Worm (Caenorhabditis elegans): ENCODE data around the gene nspb-3.

The nspb-3 gene

DNA sequence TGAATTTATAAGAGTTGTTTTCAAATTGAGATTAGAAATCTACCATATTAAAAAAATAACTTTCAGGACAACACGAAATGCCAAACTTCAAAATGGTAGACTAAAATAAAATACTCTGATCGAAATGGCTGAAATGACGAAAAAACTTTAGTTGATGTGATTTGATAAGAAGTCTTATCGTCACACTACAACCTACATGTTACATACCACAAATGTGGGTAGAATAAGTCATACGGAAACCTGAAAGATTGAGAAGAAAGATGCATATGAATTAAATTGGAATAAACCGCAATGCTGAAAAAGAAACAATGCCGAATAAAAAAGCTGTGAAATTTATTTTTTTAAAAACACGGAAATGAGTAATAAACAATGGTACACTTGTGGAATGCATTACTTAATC is 12.3 kb upstream of the nspb-3 start (continued):
- TF ChIP-seq zfp-3 (GFP tag; conservative IDR thresholded peaks at IDR 0.05) (no peak), ama-1 (optimal IDR thresholded peaks at IDR 0.05) (no peak), nhr-42 (GFP tag; IDR thresholded peaks at IDR 0.05) (no peak), hmg-1.1 (GFP tag; IDR thresholded peaks at IDR 0.05) (no peak), mxl-3 (GFP tag; optimal IDR thresholded peaks at IDR 0.05) (no peak), ceh-44 (GFP tag; IDR thresholded peaks at IDR 0.05) (no peak), nhr-10 (tag; optimal IDR thresholded peaks at IDR 0.05) (no peak), daf-16 (GFP tag; optimal IDR thresholded peaks at IDR 0.05) (no peak), daf-16 (tag; optimal IDR thresholded peaks at IDR 0.05) (peak; percentile 3), lir-3 (tag; optimal IDR thresholded peaks at IDR 0.05) (no peak), lsy-2 (tag; optimal IDR thresholded peaks at IDR 0.05) (no peak), aha-1 (tag) (peak; percentile 77), mep-1 (tag; optimal IDR thresholded peaks at IDR 0.05) (no peak), unc-130 (GFP tag; optimal IDR thresholded peaks at IDR 0.05) (no peak), attf-4 (tag; optimal IDR thresholded peaks at IDR 0.05) (no peak), madf-5 (GFP tag; IDR thresholded peaks at IDR 0.05) (no peak), F10B5.3 (tag; optimal IDR thresholded peaks at IDR 0.05) (no peak), unc-39 (tag; optimal IDR thresholded peaks at IDR 0.05) (no peak), daf-19 (GFP tag; conservative IDR thresholded peaks at IDR 0.05) (no peak), ztf-11 (tag; optimal IDR thresholded peaks at IDR 0.05) (no peak), lin-29 (GFP tag; IDR thresholded peaks at IDR 0.05) (no peak), lin-39 (tag; optimal IDR thresholded peaks at IDR 0.05) (no peak), F44E2.7 (GFP tag; IDR thresholded peaks at IDR 0.05) (no peak), hlh-11 (tag; optimal IDR thresholded peaks at IDR 0.05) (no peak), hif-1 (tag; optimal IDR thresholded peaks at IDR 0.05) (no peak), F37D6.2 (tag; optimal IDR thresholded peaks at IDR 0.05) (no peak)

DNA sequence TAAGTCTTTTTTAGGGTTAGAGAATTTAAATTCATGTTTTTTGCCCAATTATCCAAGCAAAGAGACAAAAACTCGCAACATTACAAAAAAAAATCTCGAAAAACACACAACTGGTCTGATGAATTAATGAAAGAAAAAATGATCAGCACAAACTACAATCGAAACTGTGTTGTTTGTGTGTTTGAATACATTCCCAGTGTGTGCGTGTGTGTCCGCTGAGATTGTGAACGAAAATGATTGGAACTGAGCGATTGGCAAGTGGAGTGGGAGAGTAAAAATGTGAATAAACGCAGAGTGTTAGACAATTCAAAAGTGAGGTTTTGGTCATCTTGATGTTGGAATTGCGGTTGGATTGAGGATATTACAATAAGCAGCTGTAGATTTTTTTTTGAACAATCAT is 11.8 kb upstream of the nspb-3 start:
- no peak for TF ChIP-seq dmd-9 (GFP tag; IDR thresholded peaks at IDR 0.05)
- TF ChIP-seq saeg-2 (GFP tag; IDR thresholded peaks at IDR 0.05), result no peak
- peak; percentile 99 for TF ChIP-seq nhr-28 (tag; optimal IDR thresholded peaks at IDR 0.05)
- no peak for TF ChIP-seq daf-16 (GFP tag; optimal IDR thresholded peaks at IDR 0.05)
- TF ChIP-seq daf-16 (tag; optimal IDR thresholded peaks at IDR 0.05), result peak; percentile 39
- no peak for TF ChIP-seq zip-11 (GFP tag; IDR thresholded peaks at IDR 0.05)
- no peak for TF ChIP-seq nhr-6 (tag; optimal IDR thresholded peaks at IDR 0.05)
- no peak for TF ChIP-seq mdt-29 (GFP tag; IDR thresholded peaks at IDR 0.05)
- TF ChIP-seq cey-2 (tag; optimal IDR thresholded peaks at IDR 0.05; ENCODE audit: borderline replicate concordance, insufficient read depth), result no peak
- no peak for TF ChIP-seq zfp-3 (GFP tag; conservative IDR thresholded peaks at IDR 0.05)
- TF ChIP-seq unc-39 (tag; optimal IDR thresholded peaks at IDR 0.05), result no peak
- TF ChIP-seq attf-4 (tag; optimal IDR thresholded peaks at IDR 0.05), result no peak
- TF ChIP-seq mes-2 (tag; optimal IDR thresholded peaks at IDR 0.05; ENCODE audit: poor library complexity, severe bottlenecking), result peak; percentile 60
- TF ChIP-seq arid-1 (GFP tag; conservative IDR thresholded peaks at IDR 0.05), result no peak
- TF ChIP-seq spr-3 (GFP tag; optimal IDR thresholded peaks at IDR 0.05), result no peak
- TF ChIP-seq mxl-3 (GFP tag; optimal IDR thresholded peaks at IDR 0.05), result no peak
- TF ChIP-seq set-16 (GFP tag; IDR thresholded peaks at IDR 0.05), result no peak
- TF ChIP-seq ZK337.2 (GFP tag; IDR thresholded peaks at IDR 0.05), result no peak
- TF ChIP-seq ceh-44 (GFP tag; IDR thresholded peaks at IDR 0.05), result no peak
- TF ChIP-seq hlh-11 (tag; optimal IDR thresholded peaks at IDR 0.05), result peak; percentile 6
- TF ChIP-seq ztf-11 (tag; optimal IDR thresholded peaks at IDR 0.05), result no peak
- no peak for TF ChIP-seq lin-1 (GFP tag; IDR thresholded peaks at IDR 0.05)
- no peak for TF ChIP-seq spr-1 (tag; optimal IDR thresholded peaks at IDR 0.05)
- TF ChIP-seq nhr-25 (tag; optimal IDR thresholded peaks at IDR 0.05; ENCODE audit: borderline replicate concordance, insufficient read depth), result no peak
- TF ChIP-seq mep-1 (tag; optimal IDR thresholded peaks at IDR 0.05), result no peak
- no peak for TF ChIP-seq nhr-41 (GFP tag; IDR thresholded peaks at IDR 0.05)
- no peak for TF ChIP-seq jun-1 (tag; optimal IDR thresholded peaks at IDR 0.05)
- TF ChIP-seq tag-97 (GFP tag; IDR thresholded peaks at IDR 0.05), result no peak
- no peak for TF ChIP-seq tra-1 (GFP tag; IDR thresholded peaks at IDR 0.05)
- TF ChIP-seq madf-5 (GFP tag; IDR thresholded peaks at IDR 0.05), result no peak
- no peak for TF ChIP-seq nhr-77 (tag; optimal IDR thresholded peaks at IDR 0.05)
- no peak for TF ChIP-seq Y48G9A.11 (GFP tag; IDR thresholded peaks at IDR 0.05)

Measured in whole organism, L4 larva.